Worm (Caenorhabditis elegans): ENCODE measurements around the gene ergi-3.

DNA sequence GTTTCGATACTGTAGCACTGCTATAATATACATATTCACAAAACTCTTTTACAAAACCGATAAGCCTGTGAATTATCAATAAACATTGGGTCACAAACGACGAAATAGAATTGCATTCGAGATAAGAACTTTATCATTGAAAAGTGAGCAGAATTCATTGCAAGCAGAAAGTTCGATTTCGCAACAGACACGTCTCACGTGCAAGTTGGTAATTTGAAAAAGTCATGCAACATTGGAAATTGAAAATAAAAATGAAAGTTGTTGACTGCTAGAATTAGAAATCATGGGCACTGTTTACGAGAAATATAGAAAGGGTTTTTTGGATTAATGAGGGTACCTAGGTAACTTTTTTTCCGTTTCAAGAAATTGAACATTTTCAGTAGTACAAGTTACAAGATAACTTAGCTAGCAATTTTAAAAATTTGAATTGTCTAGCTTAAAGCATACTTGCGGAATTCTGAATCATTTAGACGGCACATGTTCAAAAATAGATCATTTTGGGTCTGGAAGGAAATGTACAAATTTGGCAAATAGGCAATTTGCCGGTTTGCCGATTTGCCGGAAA lies 5.9 kb downstream of the ergi-3 start:
- TF ChIP-seq lsy-2 (tag; optimal IDR thresholded peaks at IDR 0.05) (peak; percentile 38 to 50), irx-1 (tag; optimal IDR thresholded peaks at IDR 0.05) (no peak)
